Fruit fly (Drosophila melanogaster): Measurements from ENCODE around the gene Gr94a.
A peak's percentile ranks its signal among the peaks of the same experiment; 100 is the strongest.

The Gr94a gene

DNA sequence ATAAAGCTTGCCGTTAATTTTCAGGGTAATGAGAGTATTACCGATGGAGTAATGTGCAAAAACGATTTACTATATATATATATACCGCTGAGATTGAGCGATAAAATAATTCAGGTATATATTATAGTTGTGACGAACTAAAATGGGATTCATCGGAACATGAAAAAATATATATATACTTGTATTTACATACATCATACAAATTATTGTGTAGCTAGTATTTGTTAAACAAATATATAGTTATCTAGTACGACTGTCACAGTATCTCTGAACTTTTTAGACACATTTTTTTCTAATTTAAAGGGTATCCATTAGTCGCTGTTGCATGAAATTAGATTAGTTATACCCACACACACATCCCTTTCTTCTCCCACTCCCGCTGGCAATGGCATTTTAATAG lies 15.2 kb upstream of the Gr94a start (continued):
- no peak for TF ChIP-seq oc (tag; optimal IDR thresholded peaks at IDR 0.05)
- no peak for TF ChIP-seq al (GFP tag; IDR thresholded peaks at IDR 0.05)
- TF ChIP-seq Drgx (GFP tag; IDR thresholded peaks at IDR 0.05), result no peak
- TF ChIP-seq so (GFP tag; IDR thresholded peaks at IDR 0.05), result no peak
- peak in 1 of 3 experiments; percentile 17 for TF ChIP-seq lola (GFP tag; optimal IDR thresholded peaks at IDR 0.05)
- TF ChIP-seq hbn (GFP tag; IDR thresholded peaks at IDR 0.05; ENCODE audit: partially characterized antibody), result no peak
- no peak for TF ChIP-seq CG4404 (GFP tag; IDR thresholded peaks at IDR 0.05)
- TF ChIP-seq Awh (GFP tag; IDR thresholded peaks at IDR 0.05), result no peak
- TF ChIP-seq Ets97D (GFP tag; optimal IDR thresholded peaks at IDR 0.05), result no peak
- TF ChIP-seq CG17361 (GFP tag; IDR thresholded peaks at IDR 0.05), result 0 out of 3 replicates have a peak, but pooled peaks have one; percentile 23
- TF ChIP-seq Trl (optimal IDR thresholded peaks at IDR 0.05), result no peak
- TF ChIP-seq Trl (GFP tag; optimal IDR thresholded peaks at IDR 0.05), result no peak
- TF ChIP-seq CG18262 (tag; optimal IDR thresholded peaks at IDR 0.05), result peak; percentile 42
- TF ChIP-seq nmo (GFP tag; optimal IDR thresholded peaks at IDR 0.05), result peak; percentile 15
- no peak for TF ChIP-seq maf-S (GFP tag; optimal IDR thresholded peaks at IDR 0.05)

DNA sequence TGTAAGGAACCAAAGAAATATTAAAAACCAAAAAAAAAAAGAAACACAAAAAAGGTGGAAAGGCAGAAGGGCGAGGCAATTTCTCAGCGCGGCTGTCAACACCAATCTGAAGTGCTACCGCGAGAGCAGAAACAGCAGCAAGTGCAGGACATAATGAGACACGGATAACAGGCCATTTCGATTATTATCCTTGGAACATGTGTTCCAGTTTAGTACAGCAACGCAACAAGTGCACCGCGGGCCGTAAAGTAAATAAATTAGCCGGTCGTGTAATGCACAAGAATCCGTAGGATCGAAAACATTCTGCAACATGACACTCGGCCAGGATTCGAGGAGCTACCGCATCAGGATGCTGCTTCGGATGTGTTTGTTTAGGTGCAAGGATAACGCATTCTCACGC lies 13.4 kb upstream of the Gr94a start:
- TF ChIP-seq Rfx (GFP tag; IDR thresholded peaks at IDR 0.05), result no peak
- TF ChIP-seq Elba2 (GFP tag; optimal IDR thresholded peaks at IDR 0.05), result no peak
- TF ChIP-seq twi (tag; optimal IDR thresholded peaks at IDR 0.05), result peak; percentile 86
- no peak for TF ChIP-seq Max (GFP tag; optimal IDR thresholded peaks at IDR 0.05)
- TF ChIP-seq pum (GFP tag; optimal IDR thresholded peaks at IDR 0.05), result no peak
- peak; percentile 64 for TF ChIP-seq sens (GFP tag)
- TF ChIP-seq HLHmδ (GFP tag; optimal IDR thresholded peaks at IDR 0.05), result no peak
- no peak for TF ChIP-seq CG4360 (GFP tag; IDR thresholded peaks at IDR 0.05)
- no peak for TF ChIP-seq sqz (GFP tag; optimal IDR thresholded peaks at IDR 0.05)
- no peak for TF ChIP-seq CG31365 (tag; optimal IDR thresholded peaks at IDR 0.05)

- TF ChIP-seq CG10543 (GFP tag; optimal IDR thresholded peaks at IDR 0.05), result no peak
- TF ChIP-seq NK7.1 (GFP tag; optimal IDR thresholded peaks at IDR 0.05), result no peak
- no peak for TF ChIP-seq CG16813 (GFP tag; IDR thresholded peaks at IDR 0.05; ENCODE audit: partially characterized antibody)
- TF ChIP-seq pnt (GFP tag; optimal IDR thresholded peaks at IDR 0.05), result no peak
- no peak for TF ChIP-seq Hand (GFP tag; optimal IDR thresholded peaks at IDR 0.05)
- no peak for TF ChIP-seq Dip2 (GFP tag; IDR thresholded peaks at IDR 0.05)
- no peak for TF ChIP-seq CG7745 (tag; optimal IDR thresholded peaks at IDR 0.05)
- TF ChIP-seq CG8765 (GFP tag; IDR thresholded peaks at IDR 0.05), result no peak
- TF ChIP-seq exex (tag; optimal IDR thresholded peaks at IDR 0.05), result no peak
- no peak for TF ChIP-seq salm (tag; optimal IDR thresholded peaks at IDR 0.05)
- no peak for TF ChIP-seq Atf-2 (GFP tag; optimal IDR thresholded peaks at IDR 0.05)
- TF ChIP-seq wek (GFP tag; optimal IDR thresholded peaks at IDR 0.05), result no peak
- no peak for TF ChIP-seq HLHmδ (GFP tag; optimal IDR thresholded peaks at IDR 0.05)
- no peak for TF ChIP-seq CG17361 (GFP tag; IDR thresholded peaks at IDR 0.05)
These were observed 9.5 kb upstream of the Gr94a start, which contains the start of gene CG13838 for dm6 chr3R:23041941-23042340. TSS of gene CG13838 (plus strand) at chr3R:23042241.

DNA sequence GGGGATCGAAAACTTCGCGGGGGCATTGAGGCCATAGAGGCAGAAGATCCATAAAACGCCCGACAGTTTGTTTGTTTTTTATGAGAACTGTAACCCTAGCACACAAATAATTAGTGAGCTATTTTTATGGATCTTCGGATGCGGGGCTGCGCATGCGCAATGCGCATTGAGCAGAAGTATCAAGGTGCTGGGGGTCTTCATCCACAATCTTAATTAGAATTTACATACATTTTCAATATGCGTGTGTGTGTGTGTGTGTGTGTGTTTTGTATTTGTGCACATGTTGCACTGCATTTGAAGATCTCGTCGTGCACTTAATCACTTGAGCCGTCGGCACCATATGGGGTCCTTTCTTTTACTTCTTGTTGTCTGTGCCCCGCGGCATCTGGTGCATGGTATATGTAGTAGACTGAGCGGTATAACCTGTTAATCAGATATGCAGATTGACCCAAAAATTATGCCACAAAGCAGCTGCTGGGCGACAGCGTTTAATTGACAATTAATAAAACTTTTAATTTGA lies 8.7 kb upstream of the Gr94a start:
- TF ChIP-seq Ets65A (GFP tag) (peak; percentile 1), CG7745 (tag; optimal IDR thresholded peaks at IDR 0.05) (peak; percentile 85), twi (tag; optimal IDR thresholded peaks at IDR 0.05) (peak; percentile 97), pros (GFP tag; optimal IDR thresholded peaks at IDR 0.05) (peak; percentile 45), lola (GFP tag; optimal IDR thresholded peaks at IDR 0.05) (no peak), CG9727 (GFP tag; optimal IDR thresholded peaks at IDR 0.05) (no peak), cg (GFP tag; optimal IDR thresholded peaks at IDR 0.05) (peak; percentile 56)

Measured in whole organism, embryonic.